Worm (Caenorhabditis elegans): Measurements from ENCODE around the gene col-127.

- TF ChIP-seq mel-28 (tag; optimal IDR thresholded peaks at IDR 0.05; ENCODE audit: borderline replicate concordance), result no peak
- no peak for TF ChIP-seq lir-1 (GFP tag; conservative IDR thresholded peaks at IDR 0.05)
- no peak for TF ChIP-seq nfya-1 (tag; optimal IDR thresholded peaks at IDR 0.05; ENCODE audit: borderline replicate concordance, insufficient read depth)
- TF ChIP-seq T07F8.4 (tag; optimal IDR thresholded peaks at IDR 0.05), result no peak
- TF ChIP-seq repo-1 (tag; optimal IDR thresholded peaks at IDR 0.05), result no peak
Observed at ce11 chrIV:11313880-11314279, 47.9 kb upstream of the col-127 start, which contains the start of gene dnj-2.

All from whole organism, young adult.